Fruit fly (Drosophila melanogaster): Measurements from ENCODE around the gene CG13855.

CG13855 gene

dm6 chr3R:22381077-22381476 is 24.7 kb upstream of the CG13855 start, which contains the start of gene CG43342 (continued):
- no peak for TF ChIP-seq Rfx (GFP tag; IDR thresholded peaks at IDR 0.05)
- TF ChIP-seq Xbp1 (GFP tag; optimal IDR thresholded peaks at IDR 0.05), result no peak
- TF ChIP-seq lbe (GFP tag; optimal IDR thresholded peaks at IDR 0.05), result no peak
- TF ChIP-seq unpg (GFP tag; optimal IDR thresholded peaks at IDR 0.05), result no peak
- no peak for TF ChIP-seq ase (GFP tag; IDR thresholded peaks at IDR 0.05)
- no peak for TF ChIP-seq schlank (tag; optimal IDR thresholded peaks at IDR 0.05)
- TF ChIP-seq HLH3B (GFP tag; IDR thresholded peaks at IDR 0.05), result no peak
- TF ChIP-seq CG6254 (GFP tag; optimal IDR thresholded peaks at IDR 0.05), result no peak
- no peak for TF ChIP-seq btn (GFP tag; optimal IDR thresholded peaks at IDR 0.05)
- no peak for TF ChIP-seq sug (tag; optimal IDR thresholded peaks at IDR 0.05)
- TF ChIP-seq Hr51 (GFP tag; optimal IDR thresholded peaks at IDR 0.05), result no peak
- no peak for TF ChIP-seq CG7372 (GFP tag; IDR thresholded peaks at IDR 0.05)
- TF ChIP-seq kni (GFP tag; optimal IDR thresholded peaks at IDR 0.05), result no peak
- TF ChIP-seq dpn (GFP tag; optimal IDR thresholded peaks at IDR 0.05), result no peak
- TF ChIP-seq mld (GFP tag; IDR thresholded peaks at IDR 0.05; ENCODE audit: partially characterized antibody), result peak; percentile 76; the same call in 2 of the 3 replicates
- no peak for TF ChIP-seq stc (GFP tag; IDR thresholded peaks at IDR 0.05)
- no peak for TF ChIP-seq ewg (GFP tag; optimal IDR thresholded peaks at IDR 0.05)
- TF ChIP-seq Nf-YB (GFP tag; optimal IDR thresholded peaks at IDR 0.05), result no peak
- TF ChIP-seq BtbVII (GFP tag; optimal IDR thresholded peaks at IDR 0.05), result no peak
- TF ChIP-seq E2f2 (GFP tag; IDR thresholded peaks at IDR 0.05), result peak; percentile 84
- no peak for TF ChIP-seq CG1832 (GFP tag; optimal IDR thresholded peaks at IDR 0.05)
- no peak for TF ChIP-seq pho (GFP tag; optimal IDR thresholded peaks at IDR 0.05)
- no peak for TF ChIP-seq CG3407 (GFP tag; optimal IDR thresholded peaks at IDR 0.05)
- TF ChIP-seq Usf (GFP tag; optimal IDR thresholded peaks at IDR 0.05), result no peak
- no peak for TF ChIP-seq CG4820 (GFP tag; optimal IDR thresholded peaks at IDR 0.05)
- peak; percentile 49; the same call in 1 of the 2 replicates for TF ChIP-seq inv (GFP tag; IDR thresholded peaks at IDR 0.05; ENCODE audit: partially characterized antibody)
- TF ChIP-seq tna (GFP tag; IDR thresholded peaks at IDR 0.05; ENCODE audit: partially characterized antibody), result peak; percentile 89
- TF ChIP-seq CG18764 (GFP tag; optimal IDR thresholded peaks at IDR 0.05), result no peak
- no peak for TF ChIP-seq CG2889 (GFP tag; IDR thresholded peaks at IDR 0.05)
- TF ChIP-seq CG14965 (GFP tag; optimal IDR thresholded peaks at IDR 0.05; ENCODE audit: borderline replicate concordance), result no peak
- TF ChIP-seq nau (GFP tag; optimal IDR thresholded peaks at IDR 0.05), result no peak
- no peak for TF ChIP-seq pum (GFP tag; optimal IDR thresholded peaks at IDR 0.05)
- TF ChIP-seq Dip3 (GFP tag; optimal IDR thresholded peaks at IDR 0.05), result no peak
- TF ChIP-seq CG3838 (GFP tag; optimal IDR thresholded peaks at IDR 0.05), result no peak
- no peak for TF ChIP-seq dmrt99B (tag; optimal IDR thresholded peaks at IDR 0.05)
- TF ChIP-seq pan (optimal IDR thresholded peaks at IDR 0.05), result no peak
- no peak for TF ChIP-seq pan (GFP tag; optimal IDR thresholded peaks at IDR 0.05 in 1 of 2, IDR thresholded peaks at IDR 0.05 in 1 of 2)
- TF ChIP-seq CG1647 (GFP tag; optimal IDR thresholded peaks at IDR 0.05), result no peak
- no peak for TF ChIP-seq CG7928 (GFP tag; optimal IDR thresholded peaks at IDR 0.05)
- no peak for TF ChIP-seq wek (GFP tag; optimal IDR thresholded peaks at IDR 0.05)
- peak; percentile 71; the same call in 2 of the 3 replicates for TF ChIP-seq CG11560 (tag; IDR thresholded peaks at IDR 0.05)
- TF ChIP-seq vnd (GFP tag; IDR thresholded peaks at IDR 0.05; ENCODE audit: partially characterized antibody), result peak; percentile 80
- no peak for TF ChIP-seq CG6683 (GFP tag; optimal IDR thresholded peaks at IDR 0.05)
- TF ChIP-seq CHES-1-like (GFP tag; optimal IDR thresholded peaks at IDR 0.05), result no peak
- TF ChIP-seq insv (GFP tag; optimal IDR thresholded peaks at IDR 0.05), result no peak
- TF ChIP-seq Scr (GFP tag; IDR thresholded peaks at IDR 0.05; ENCODE audit: partially characterized antibody), result peak; percentile 78
- no peak for TF ChIP-seq p53 (GFP tag; optimal IDR thresholded peaks at IDR 0.05)
- TF ChIP-seq Dad (GFP tag; optimal IDR thresholded peaks at IDR 0.05), result no peak
- TF ChIP-seq Doc2 (GFP tag; IDR thresholded peaks at IDR 0.05), result no peak
- TF ChIP-seq Bdp1 (GFP tag; optimal IDR thresholded peaks at IDR 0.05), result no peak
- no peak for TF ChIP-seq Trl (optimal IDR thresholded peaks at IDR 0.05)
- no peak for TF ChIP-seq Trl (GFP tag; optimal IDR thresholded peaks at IDR 0.05)
